Worm (Caenorhabditis elegans) whole organism, L2 larva: ENCODE data around the gene ptp-5.2.
"Not testable (repeated sequence)": the region's sequence is repeated elsewhere in the genome, so short reads cannot be mapped to it uniquely, and the experiment has no call there.

ENCODE experiments used
- F13H6.1 ChIP-seq: sonication (generic microtip); optimal IDR thresholded peaks from 2 replicates; lab custom pipeline; 2016; ENCODE audit warnings: missing genetic modification characterization, missing compliant biosample characterization
- aly-2 ChIP-seq: fragments of 150-350 bp; optimal IDR thresholded peaks from 2 replicates; lab custom pipeline; 2014; ENCODE audit warnings: missing biosample characterization, missing genetic modification characterization
- fos-1 ChIP-seq: fragments of 150-350 bp; optimal IDR thresholded peaks from 2 replicates; lab custom pipeline; 2014; ENCODE audit warnings: missing biosample characterization, missing genetic modification characterization
- lin-39 ChIP-seq: fragments of 150-350 bp; optimal IDR thresholded peaks from 2 replicates; lab custom pipeline; 2014; ENCODE audit warnings: missing biosample characterization, missing genetic modification reagents, missing genetic modification characterization
- nhr-23 ChIP-seq: fragments of 150-350 bp; optimal IDR thresholded peaks from 2 replicates; lab custom pipeline; 2014; ENCODE audit warnings: missing biosample characterization, missing genetic modification reagents, missing genetic modification characterization
- unc-62 ChIP-seq: fragments of 150-350 bp; optimal IDR thresholded peaks from 2 replicates; lab custom pipeline; 2014; ENCODE audit warnings: missing biosample characterization, missing genetic modification reagents, missing genetic modification characterization

DNA sequence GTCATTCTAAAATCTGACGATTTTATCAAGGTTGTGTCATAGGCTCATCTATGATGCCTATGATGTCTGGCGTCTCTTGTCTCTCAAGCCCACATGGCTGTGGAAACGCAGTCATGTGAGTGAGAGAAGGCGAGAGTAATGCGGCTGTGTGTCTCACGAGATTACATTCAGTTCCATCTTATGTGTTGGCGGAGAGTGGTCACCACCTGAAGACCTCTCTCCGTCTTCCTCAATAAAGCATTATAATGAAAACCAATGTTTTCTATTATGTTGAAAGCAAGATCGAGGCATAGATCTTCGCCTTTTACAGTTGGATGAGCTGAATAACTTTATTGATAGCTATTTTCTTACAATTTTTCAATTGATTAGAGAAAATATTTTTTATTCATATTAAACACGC lies 2.6 kb upstream of the ptp-5.2 start:
- not testable (repeated sequence) for TF ChIP-seq aly-2 (tag; lab: Kevin White, UChicago); lin-39 (tag; lab: Kevin White, UChicago); nhr-23 (tag; lab: Kevin White, UChicago); unc-62 (GFP tag; lab: Kevin White, UChicago)
- peak; percentile 53 for TF ChIP-seq fos-1 (tag; lab: Kevin White, UChicago)
- TF ChIP-seq F13H6.1 = peak; percentile 55
